Worm (Caenorhabditis elegans) whole organism, L3 larva: ENCODE data around the gene nas-3.

ENCODE experiments used
- egl-27 ChIP-seq: sonication (generic microtip); optimal IDR thresholded peaks from 4 replicates; lab custom pipeline; 2017; ENCODE audit warnings: missing biosample characterization, missing genetic modification reagents, missing genetic modification characterization
- fos-1 ChIP-seq: fragments of 150-350 bp; optimal IDR thresholded peaks from 2 replicates; lab custom pipeline; 2014; ENCODE audit warnings: missing biosample characterization, missing genetic modification characterization
- mml-1 ChIP-seq: fragments of 150-350 bp; sonication (generic microtip); optimal IDR thresholded peaks from 3 replicates; lab custom pipeline; 2014; ENCODE audit warnings: missing biosample characterization, missing genetic modification characterization
- nhr-12 ChIP-seq: fragments of 150-350 bp; optimal IDR thresholded peaks from 2 replicates; lab custom pipeline; 2014; ENCODE audit warnings: missing biosample characterization, missing genetic modification characterization
- nhr-76 ChIP-seq: fragments of 150-350 bp; sonication (generic microtip); optimal IDR thresholded peaks from 5 replicates; lab custom pipeline; 2014; ENCODE audit warnings: missing biosample characterization, missing genetic modification characterization
- sea-2 ChIP-seq: fragments of 150-350 bp; sonication (generic microtip); optimal IDR thresholded peaks from 4 replicates; lab custom pipeline; 2014; ENCODE audit warnings: missing biosample characterization, missing genetic modification reagents, missing genetic modification characterization
- snpc-4 ChIP-seq: fragments of 150-350 bp; optimal IDR thresholded peaks from 2 replicates; lab custom pipeline; 2014; ENCODE audit warnings: missing biosample characterization, missing genetic modification characterization
- zag-1 ChIP-seq: fragments of 150-350 bp; optimal IDR thresholded peaks from 2 replicates; lab custom pipeline; 2014; ENCODE audit warnings: missing biosample characterization, missing genetic modification characterization

ce11 chrV:9485508-9485907 lies 7.5 kb downstream of the nas-3 start:
- TF ChIP-seq sea-2 (GFP tag; lab: Kevin White, UChicago) (no peak), fos-1 (no peak), egl-27 (tag; lab: Kevin White, UChicago) (no peak), nhr-76 (no peak), nhr-12 (no peak), mml-1 (no peak), snpc-4 (tag; lab: Kevin White, UChicago) (no peak), zag-1 (tag; lab: Kevin White, UChicago) (no peak)
